Worm (Caenorhabditis elegans) whole organism, young adult: ENCODE measurements around the gene rab-39.
A peak's percentile ranks its signal among the peaks of the same experiment; 100 is the strongest.

Source experiments
- B0336.3 ChIP-seq: fragments of 200-800 bp; sonication (Bioruptor generic); IDR thresholded peaks from 2 replicates; pipeline ENCODE4 v1.3.6; 2022; ENCODE audit warnings: missing genetic modification characterization, missing compliant biosample characterization
- D2030.7 ChIP-seq: fragments of 200-800 bp; sonication (Bioruptor generic); IDR thresholded peaks from 2 replicates; pipeline ENCODE4 v1.3.6; 2022; ENCODE audit warnings: missing genetic modification reagents, missing genetic modification characterization, missing compliant biosample characterization
- F33H1.4 ChIP-seq: fragments of 200-800 bp; sonication (Bioruptor generic); IDR thresholded peaks from 2 replicates; pipeline ENCODE4 v1.3.6; 2022; ENCODE audit warnings: missing genetic modification reagents, missing genetic modification characterization, missing compliant biosample characterization
- F49E8.2 ChIP-seq: sonication (generic microtip); optimal IDR thresholded peaks from 3 replicates; lab custom pipeline; 2017; ENCODE audit warnings: missing genetic modification characterization, mild to moderate bottlenecking, missing compliant biosample characterization, antibody characterized with exemption, moderate library complexity; ENCODE audit not compliant: insufficient read depth
- F52B5.7 ChIP-seq: sonication (generic microtip); optimal IDR thresholded peaks from 2 replicates; lab custom pipeline; 2016; ENCODE audit warnings: mild to moderate bottlenecking, missing genetic modification characterization, missing compliant biosample characterization
- F55B11.4 ChIP-seq: sonication (generic microtip); optimal IDR thresholded peaks from 2 replicates; lab custom pipeline; 2016; ENCODE audit warnings: missing compliant biosample characterization, missing genetic modification characterization, borderline replicate concordance; ENCODE audit not compliant: insufficient read depth
- F57C9.4 ChIP-seq: sonication (generic microtip); optimal IDR thresholded peaks from 2 replicates; lab custom pipeline; 2017; ENCODE audit warnings: mild to moderate bottlenecking, missing genetic modification characterization, missing compliant biosample characterization
- K11D2.4 ChIP-seq: fragments of 200-800 bp; sonication (Bioruptor generic); IDR thresholded peaks from 2 replicates; pipeline ENCODE4 v1.3.6; 2022; ENCODE audit warnings: missing genetic modification reagents, missing genetic modification characterization, missing compliant biosample characterization
- K12H6.12 ChIP-seq: fragments of 200-800 bp; sonication (Bioruptor generic); optimal IDR thresholded peaks from 2 replicates; lab custom pipeline; 2018; ENCODE audit warnings: mild to moderate bottlenecking, missing genetic modification characterization, missing compliant biosample characterization
- T07F8.4 ChIP-seq: sonication (generic microtip); optimal IDR thresholded peaks from 2 replicates; lab custom pipeline; 2016; ENCODE audit warnings: mild to moderate bottlenecking, missing genetic modification characterization, moderate library complexity, missing compliant biosample characterization
- Y53F4B.3 ChIP-seq: fragments of 200-800 bp; sonication (Bioruptor generic); IDR thresholded peaks from 2 replicates; pipeline ENCODE4 v1.3.6; 2022; ENCODE audit warnings: missing genetic modification reagents, missing genetic modification characterization, missing compliant biosample characterization
- Y56A3A.18 ChIP-seq: fragments of 200-800 bp; sonication (Bioruptor generic); IDR thresholded peaks from 2 replicates; pipeline ENCODE4 v1.3.6; 2022; ENCODE audit warnings: missing genetic modification reagents, missing genetic modification characterization, missing compliant biosample characterization
- akir-1 ChIP-seq: fragments of 200-800 bp; sonication (Bioruptor generic); optimal IDR thresholded peaks from 2 replicates; lab custom pipeline; 2018; ENCODE audit warnings: mild to moderate bottlenecking, missing genetic modification characterization, moderate library complexity, missing compliant biosample characterization
- aptf-3 ChIP-seq: fragments of 200-800 bp; sonication (Bioruptor generic); IDR thresholded peaks from 2 replicates; pipeline ENCODE4 v1.3.6; 2022; ENCODE audit warnings: missing genetic modification characterization, missing compliant biosample characterization
- atf-7 ChIP-seq: sonication (generic microtip); optimal IDR thresholded peaks from 2 replicates; lab custom pipeline; 2017; ENCODE audit warnings: mild to moderate bottlenecking, missing genetic modification characterization, missing compliant biosample characterization
- athp-1 ChIP-seq: sonication (generic microtip); optimal IDR thresholded peaks from 2 replicates; lab custom pipeline; 2017; ENCODE audit warnings: mild to moderate bottlenecking, missing genetic modification characterization, missing compliant biosample characterization
- attf-5 ChIP-seq: fragments of 200-800 bp; sonication (Bioruptor generic); optimal IDR thresholded peaks from 2 replicates; lab custom pipeline; 2018; ENCODE audit warnings: mild to moderate bottlenecking, missing genetic modification characterization, missing compliant biosample characterization
- attf-6 ChIP-seq: fragments of 200-800 bp; sonication (Bioruptor generic); IDR thresholded peaks from 2 replicates; pipeline ENCODE4 v1.3.6; 2022; ENCODE audit warnings: missing genetic modification reagents, missing genetic modification characterization, missing compliant biosample characterization
- cebp-1 ChIP-seq, 2 experiments: fragments of 200-800 bp in 1 of 2; sonication (Bioruptor generic) in 1 of 2; sonication (generic microtip) in 1 of 2; IDR thresholded peaks in 1 of 2; optimal IDR thresholded peaks in 1 of 2; 2 replicates each; pipeline versions ENCODE4 v1.3.6 to Lab custom; 2017 to 2022; ENCODE audit warnings: missing compliant biosample characterization in 2 of 2, missing genetic modification characterization in 2 of 2, mild to moderate bottlenecking in 1 of 2, missing genetic modification reagents in 1 of 2, moderate library complexity in 1 of 2
- ceh-40 ChIP-seq: fragments of 200-800 bp; sonication (Bioruptor generic); IDR thresholded peaks from 2 replicates; pipeline ENCODE4 v1.3.6; 2022; ENCODE audit warnings: missing genetic modification characterization, missing compliant biosample characterization
- ceh-58 ChIP-seq: fragments of 200-800 bp; sonication (Bioruptor generic); IDR thresholded peaks from 2 replicates; pipeline ENCODE4 v1.3.6; 2022; ENCODE audit warnings: missing genetic modification characterization, missing compliant biosample characterization
- ceh-79 ChIP-seq: sonication (generic microtip); optimal IDR thresholded peaks from 2 replicates; lab custom pipeline; 2017; ENCODE audit warnings: mild to moderate bottlenecking, missing genetic modification characterization, missing compliant biosample characterization
- chd-7 ChIP-seq: sonication (generic microtip); optimal IDR thresholded peaks from 2 replicates; lab custom pipeline; 2016; ENCODE audit warnings: mild to moderate bottlenecking, missing genetic modification characterization, moderate library complexity, missing compliant biosample characterization
- die-1 ChIP-seq: sonication (generic microtip); optimal IDR thresholded peaks from 2 replicates; lab custom pipeline; 2016; ENCODE audit warnings: missing genotype, mild to moderate bottlenecking, missing genetic modification characterization, missing compliant biosample characterization
- dpff-1 ChIP-seq: sonication (generic microtip); optimal IDR thresholded peaks from 2 replicates; lab custom pipeline; 2017; ENCODE audit warnings: mild to moderate bottlenecking, missing genetic modification characterization, missing compliant biosample characterization
- efl-1 ChIP-seq: fragments of 150-350 bp; optimal IDR thresholded peaks from 2 replicates; lab custom pipeline; 2014; ENCODE audit warnings: missing biosample characterization, missing genetic modification reagents, missing genetic modification characterization
- ekl-4 ChIP-seq: fragments of 200-800 bp; sonication (Bioruptor generic); IDR thresholded peaks from 2 replicates; pipeline ENCODE4 v1.3.6; 2022; ENCODE audit warnings: missing genetic modification reagents, missing genetic modification characterization, missing compliant biosample characterization
- hlh-12 ChIP-seq: sonication (generic microtip); optimal IDR thresholded peaks from 2 replicates; lab custom pipeline; 2016; ENCODE audit warnings: missing genetic modification characterization, missing compliant biosample characterization
- hmg-1.2 ChIP-seq: fragments of 200-800 bp; sonication (Bioruptor generic); IDR thresholded peaks from 2 replicates; pipeline ENCODE4 v1.3.6; 2022; ENCODE audit warnings: missing genetic modification reagents, missing genetic modification characterization, missing compliant biosample characterization
- hsf-1 ChIP-seq: fragments of 200-800 bp; sonication (Bioruptor generic); IDR thresholded peaks from 2 replicates; pipeline ENCODE4 v1.3.6; 2022; ENCODE audit warnings: missing genetic modification reagents, missing genetic modification characterization, missing compliant biosample characterization
- lin-26 ChIP-seq: fragments of 200-800 bp; sonication (Bioruptor generic); IDR thresholded peaks from 2 replicates; pipeline ENCODE4 v1.3.6; 2022; ENCODE audit warnings: missing genetic modification reagents, missing genetic modification characterization, missing compliant biosample characterization
- lin-40 ChIP-seq: sonication (generic microtip); optimal IDR thresholded peaks from 2 replicates; lab custom pipeline; 2016; ENCODE audit warnings: missing genetic modification characterization, mild to moderate bottlenecking, missing compliant biosample characterization, missing genotype, missing genetic modification reagents
- lin-54 ChIP-seq: fragments of 200-800 bp; sonication (Bioruptor generic); optimal IDR thresholded peaks from 2 replicates; lab custom pipeline; 2018; ENCODE audit warnings: mild to moderate bottlenecking, missing genetic modification characterization, missing compliant biosample characterization
- lsl-1 ChIP-seq: fragments of 200-800 bp; sonication (Bioruptor generic); optimal IDR thresholded peaks from 2 replicates; lab custom pipeline; 2018; ENCODE audit warnings: mild to moderate bottlenecking, missing genetic modification characterization, moderate library complexity, missing compliant biosample characterization
- madf-10 ChIP-seq: sonication (generic microtip); optimal IDR thresholded peaks from 2 replicates; lab custom pipeline; 2016; ENCODE audit warnings: mild to moderate bottlenecking, missing genetic modification characterization, missing compliant biosample characterization
- madf-6 ChIP-seq: fragments of 200-800 bp; sonication (Bioruptor generic); IDR thresholded peaks from 2 replicates; pipeline ENCODE4 v1.3.6; 2022; ENCODE audit warnings: missing genetic modification reagents, missing genetic modification characterization, missing compliant biosample characterization
- mcd-1 ChIP-seq: fragments of 200-800 bp; sonication (Bioruptor generic); IDR thresholded peaks from 2 replicates; pipeline ENCODE4 v1.3.6; 2022; ENCODE audit warnings: missing genetic modification reagents, missing genetic modification characterization, missing compliant biosample characterization
- nfya-2 ChIP-seq: fragments of 200-800 bp; sonication (Bioruptor generic); IDR thresholded peaks from 2 replicates; pipeline ENCODE4 v1.3.6; 2022; ENCODE audit warnings: missing genetic modification reagents, missing genetic modification characterization, missing compliant biosample characterization
- nhr-27 ChIP-seq: fragments of 200-800 bp; sonication (Bioruptor generic); optimal IDR thresholded peaks from 2 replicates; lab custom pipeline; 2018; ENCODE audit warnings: mild to moderate bottlenecking, missing genetic modification characterization, moderate library complexity, missing compliant biosample characterization
- sea-2 ChIP-seq: fragments of 200-800 bp; sonication (Bioruptor generic); IDR thresholded peaks from 2 replicates; pipeline ENCODE4 v1.3.6; 2022; ENCODE audit warnings: missing genetic modification characterization, missing compliant biosample characterization
- snpc-3.4 ChIP-seq: sonication (generic microtip); optimal IDR thresholded peaks from 2 replicates; lab custom pipeline; 2017; ENCODE audit warnings: missing genetic modification characterization, mild to moderate bottlenecking, missing compliant biosample characterization, antibody characterized with exemption, moderate library complexity, missing genotype, missing genetic modification reagents
- tbp1 ChIP-seq: fragments of 200-800 bp; sonication (Bioruptor generic); optimal IDR thresholded peaks from 2 replicates; lab custom pipeline; 2018; ENCODE audit warnings: mild to moderate bottlenecking, missing genetic modification characterization, missing compliant biosample characterization
- tlf-1 ChIP-seq: fragments of 200-800 bp; sonication (Bioruptor generic); optimal IDR thresholded peaks from 2 replicates; lab custom pipeline; 2018; ENCODE audit warnings: mild to moderate bottlenecking, missing genetic modification characterization, missing compliant biosample characterization
- xnd-1 ChIP-seq: sonication (generic microtip); optimal IDR thresholded peaks from 2 replicates; lab custom pipeline; 2016; ENCODE audit warnings: missing genotype, missing genetic modification reagents, missing genetic modification characterization, missing compliant biosample characterization
- zim-3 ChIP-seq: sonication (generic microtip); optimal IDR thresholded peaks from 2 replicates; lab custom pipeline; 2017; ENCODE audit warnings: mild to moderate bottlenecking, missing genetic modification characterization, moderate library complexity, missing compliant biosample characterization
- ztf-26 ChIP-seq: sonication (generic microtip); optimal IDR thresholded peaks from 2 replicates; lab custom pipeline; 2017; ENCODE audit warnings: missing genetic modification characterization, missing compliant biosample characterization

rab-39 gene

ce11 chrII:9289127-9289526 is 33.6 kb downstream of the rab-39 start (continued):
- TF ChIP-seq K11D2.4 (GFP tag; lab: Robert Waterston, UW) = no peak
- TF ChIP-seq hmg-1.2 (GFP tag; lab: Robert Waterston, UW) = peak; percentile 23; the same call in 1 of the 2 replicates
- no peak for TF ChIP-seq F52B5.7 (tag; lab: Kevin White, UChicago)
- TF ChIP-seq ceh-58 (GFP tag; lab: Robert Waterston, UW) = no peak
- no peak for TF ChIP-seq K12H6.12 (tag; lab: Kevin White, UChicago)
- no peak for TF ChIP-seq Y56A3A.18 (GFP tag; lab: Robert Waterston, UW)
- TF ChIP-seq xnd-1 (tag; lab: Kevin White, UChicago) = peak; percentile 70
- no peak for TF ChIP-seq mcd-1 (GFP tag; lab: Robert Waterston, UW)
- no peak for TF ChIP-seq nfya-2
- no peak for TF ChIP-seq akir-1 (GFP tag; lab: Kevin White, UChicago)
- TF ChIP-seq nhr-27 = no peak
- TF ChIP-seq ekl-4 (GFP tag; lab: Robert Waterston, UW) = peak; percentile 26; the same call in 1 of the 2 replicates
- TF ChIP-seq dpff-1 (tag; lab: Kevin White, UChicago) = no peak
- TF ChIP-seq Y53F4B.3 (GFP tag; lab: Robert Waterston, UW) = no peak
- no peak for TF ChIP-seq sea-2 (GFP tag; lab: Robert Waterston, UW)
- no peak for TF ChIP-seq T07F8.4
- TF ChIP-seq lin-54 (GFP tag; lab: Kevin White, UChicago) = no peak
- TF ChIP-seq ceh-79 (tag; lab: Kevin White, UChicago) = no peak
- no peak for TF ChIP-seq hlh-12
- TF ChIP-seq hsf-1 (GFP tag; lab: Robert Waterston, UW) = no peak
- no peak for TF ChIP-seq athp-1
- no peak for TF ChIP-seq tbp1 (GFP tag; lab: Kevin White, UChicago)
- no peak for TF ChIP-seq tlf-1 (GFP tag; lab: Kevin White, UChicago)
- TF ChIP-seq aptf-3 = no peak
- no peak for TF ChIP-seq madf-10 (tag; lab: Kevin White, UChicago)
- no peak for TF ChIP-seq zim-3 (tag; lab: Kevin White, UChicago)
- TF ChIP-seq attf-6 (GFP tag; lab: Robert Waterston, UW) = no peak
- TF ChIP-seq atf-7 (tag; lab: Kevin White, UChicago) = no peak
- TF ChIP-seq snpc-3.4 (tag; lab: Kevin White, UChicago) = no peak
- no peak for TF ChIP-seq chd-7
- TF ChIP-seq ztf-26 (tag; lab: Kevin White, UChicago) = no peak
- no peak for TF ChIP-seq F57C9.4 (tag; lab: Kevin White, UChicago)
- TF ChIP-seq madf-6 (GFP tag; lab: Robert Waterston, UW) = peak; percentile 85

ce11 chrII:9285171-9286025 is 37.3 kb downstream of the rab-39 start, which contains the start of gene mtrr-1:
Gene mtrr-1 (plus strand): TSS chrII:9285975.
- TF ChIP-seq B0336.3 (GFP tag; lab: Robert Waterston, UW) (no peak), attf-5 (GFP tag; lab: Kevin White, UChicago) (no peak), F55B11.4 (tag; lab: Kevin White, UChicago) (no peak), D2030.7 (GFP tag; lab: Robert Waterston, UW) (peak; percentile 61), tbp1 (GFP tag; lab: Kevin White, UChicago) (peak; percentile 18), madf-6 (GFP tag; lab: Robert Waterston, UW) (peak; percentile 87), mcd-1 (GFP tag; lab: Robert Waterston, UW) (peak; percentile 17; the same call in 1 of the 2 replicates), lin-26 (peak; percentile 49), ekl-4 (GFP tag; lab: Robert Waterston, UW) (0 out of 2 replicates have a peak, but pooled peaks have one; percentile 18), cebp-1 (GFP tag; IDR thresholded peaks at IDR 0.05; lab: Robert Waterston, UW) (no peak), cebp-1 (tag; optimal IDR thresholded peaks at IDR 0.05; lab: Kevin White, UChicago) (peak; percentile 11), F33H1.4 (peak; percentile 91), lin-40 (peak; percentile 2), Y56A3A.18 (GFP tag; lab: Robert Waterston, UW) (no peak), efl-1 (GFP tag; lab: Kevin White, UChicago) (peak; percentile 37), ceh-40 (GFP tag; lab: Robert Waterston, UW) (no peak), xnd-1 (tag; lab: Kevin White, UChicago) (peak; percentile 62), F49E8.2 (peak; percentile 46), lsl-1 (GFP tag; lab: Kevin White, UChicago) (peak; percentile 85), die-1 (tag; lab: Kevin White, UChicago) (no peak)
